Worm (Caenorhabditis elegans) whole organism, midembryonic: ENCODE data around the gene C14C6.2.

Experiments
- T22C8.4 ChIP-seq: fragments of 200-800 bp; sonication (Bioruptor generic); IDR thresholded peaks from 2 replicates; pipeline ENCODE4 v1.3.6; 2022; ENCODE audit warnings: missing genetic modification characterization, missing compliant biosample characterization
- cog-1 ChIP-seq: sonication (generic microtip); optimal IDR thresholded peaks from 2 replicates; lab custom pipeline; 2016; ENCODE audit warnings: missing genetic modification characterization, missing compliant biosample characterization
- flt-1 ChIP-seq: fragments of 200-800 bp; sonication (Bioruptor generic); IDR thresholded peaks from 2 replicates; pipeline ENCODE4 v1.3.6; 2022; ENCODE audit warnings: missing genetic modification characterization, missing compliant biosample characterization
- klf-2 ChIP-seq: fragments of 200-800 bp; sonication (Bioruptor generic); conservative IDR thresholded peaks from 2 replicates; pipeline ENCODE4 v1.3.6; 2022; ENCODE audit warnings: missing genetic modification reagents, missing genetic modification characterization, missing compliant biosample characterization
- med-1 ChIP-seq: sonication (generic microtip); optimal IDR thresholded peaks from 2 replicates; lab custom pipeline; 2017; ENCODE audit warnings: missing genetic modification characterization, mild to moderate bottlenecking, missing compliant biosample characterization, antibody characterized with exemption, missing genetic modification reagents; ENCODE audit not compliant: insufficient read depth
- ref-1 ChIP-seq: fragments of 200-800 bp; sonication (Bioruptor generic); conservative IDR thresholded peaks from 2 replicates; pipeline ENCODE4 v1.3.6; 2022; ENCODE audit warnings: missing genetic modification reagents, missing genetic modification characterization, missing compliant biosample characterization
- tab-1 ChIP-seq: fragments of 200-800 bp; sonication (Bioruptor generic); IDR thresholded peaks from 2 replicates; pipeline ENCODE4 v1.3.6; 2022; ENCODE audit warnings: missing genetic modification characterization, missing compliant biosample characterization
- ztf-23 ChIP-seq: fragments of 200-800 bp; sonication (Bioruptor generic); IDR thresholded peaks from 2 replicates; pipeline ENCODE4 v1.3.6; 2022; ENCODE audit warnings: missing genetic modification reagents, missing genetic modification characterization, missing compliant biosample characterization
- ztf-29 ChIP-seq: fragments of 200-800 bp; sonication (Bioruptor generic); IDR thresholded peaks from 2 replicates; pipeline ENCODE4 v1.3.6; 2022; ENCODE audit warnings: missing genetic modification reagents, missing genetic modification characterization, missing compliant biosample characterization

The C14C6.2 gene

ce11 chrV:539040-539510 is 23.9 kb upstream of the C14C6.2 start, which contains the start of gene nhr-155:
Gene nhr-155, plus strand, starts transcription at chrV:539460.
- TF ChIP-seq med-1 (GFP tag; lab: Kevin White, UChicago) (no peak), cog-1 (tag; lab: Kevin White, UChicago) (no peak), ztf-23 (no peak), tab-1 (GFP tag; lab: Robert Waterston, UW) (no peak), klf-2 (GFP tag; lab: Robert Waterston, UW) (no peak), flt-1 (GFP tag; lab: Robert Waterston, UW) (no peak), ref-1 (GFP tag; lab: Robert Waterston, UW) (no peak), ztf-29 (GFP tag; lab: Robert Waterston, UW) (no peak), T22C8.4 (GFP tag; lab: Robert Waterston, UW) (no peak)

ce11 chrV:541470-541869 is 21.5 kb upstream of the C14C6.2 start:
- TF ChIP-seq ztf-29 (GFP tag; lab: Robert Waterston, UW): no peak
- TF ChIP-seq cog-1 (tag; lab: Kevin White, UChicago): no peak
- no peak for TF ChIP-seq flt-1 (GFP tag; lab: Robert Waterston, UW)
- TF ChIP-seq med-1 (GFP tag; lab: Kevin White, UChicago): no peak
- no peak for TF ChIP-seq ref-1 (GFP tag; lab: Robert Waterston, UW)
- TF ChIP-seq ztf-23: no peak
- TF ChIP-seq T22C8.4 (GFP tag; lab: Robert Waterston, UW): no peak
- TF ChIP-seq klf-2 (GFP tag; lab: Robert Waterston, UW): no peak
- no peak for TF ChIP-seq tab-1 (GFP tag; lab: Robert Waterston, UW)

- TF ChIP-seq T22C8.4 (GFP tag; lab: Robert Waterston, UW) (no peak), cog-1 (tag; lab: Kevin White, UChicago) (no peak), ref-1 (GFP tag; lab: Robert Waterston, UW) (no peak), klf-2 (GFP tag; lab: Robert Waterston, UW) (no peak), tab-1 (GFP tag; lab: Robert Waterston, UW) (no peak), med-1 (GFP tag; lab: Kevin White, UChicago) (no peak)
Observed at ce11 chrV:543169-543568, 19.8 kb upstream of the C14C6.2 start, which contains the start of gene C14C6.3. Gene C14C6.3, plus strand, starts transcription at chrV:543469.

ce11 chrV:547980-548379 is 15.0 kb upstream of the C14C6.2 start, which contains the start of gene C14C6.6:
Gene C14C6.6, minus strand, starts transcription at chrV:548080.
- TF ChIP-seq ztf-29 (GFP tag; lab: Robert Waterston, UW) (no peak), med-1 (GFP tag; lab: Kevin White, UChicago) (no peak), klf-2 (GFP tag; lab: Robert Waterston, UW) (no peak), flt-1 (GFP tag; lab: Robert Waterston, UW) (no peak), cog-1 (tag; lab: Kevin White, UChicago) (no peak)

ce11 chrV:552406-552805 is 10.5 kb upstream of the C14C6.2 start:
- TF ChIP-seq ztf-23 (no peak), cog-1 (tag; lab: Kevin White, UChicago) (no peak), ztf-29 (GFP tag; lab: Robert Waterston, UW) (no peak), med-1 (GFP tag; lab: Kevin White, UChicago) (no peak), ref-1 (GFP tag; lab: Robert Waterston, UW) (no peak), T22C8.4 (GFP tag; lab: Robert Waterston, UW) (no peak), klf-2 (GFP tag; lab: Robert Waterston, UW) (no peak), tab-1 (GFP tag; lab: Robert Waterston, UW) (no peak), flt-1 (GFP tag; lab: Robert Waterston, UW) (no peak)

ce11 chrV:553067-553466 is 9.9 kb upstream of the C14C6.2 start, which contains the start of gene C14C6.8:
Gene C14C6.8, minus strand, starts transcription at chrV:553167.
- TF ChIP-seq tab-1 (GFP tag; lab: Robert Waterston, UW) (no peak), flt-1 (GFP tag; lab: Robert Waterston, UW) (no peak), T22C8.4 (GFP tag; lab: Robert Waterston, UW) (no peak), ref-1 (GFP tag; lab: Robert Waterston, UW) (no peak), ztf-23 (no peak), ztf-29 (GFP tag; lab: Robert Waterston, UW) (no peak), klf-2 (GFP tag; lab: Robert Waterston, UW) (no peak), cog-1 (tag; lab: Kevin White, UChicago) (no peak), med-1 (GFP tag; lab: Kevin White, UChicago) (no peak)

- TF ChIP-seq flt-1 (GFP tag; lab: Robert Waterston, UW): no peak
- TF ChIP-seq med-1 (GFP tag; lab: Kevin White, UChicago): no peak
- no peak for TF ChIP-seq klf-2 (GFP tag; lab: Robert Waterston, UW)
- TF ChIP-seq tab-1 (GFP tag; lab: Robert Waterston, UW): no peak
- no peak for TF ChIP-seq ztf-23
- no peak for TF ChIP-seq cog-1 (tag; lab: Kevin White, UChicago)
Observed at ce11 chrV:556055-556454, 6.9 kb upstream of the C14C6.2 start, which contains the start of gene srx-8. Gene srx-8, minus strand, starts transcription at chrV:556155.

ce11 chrV:559940-560339 is 3.0 kb upstream of the C14C6.2 start, which contains the start of gene srx-7:
Gene srx-7, plus strand, starts transcription at chrV:560195.
- TF ChIP-seq cog-1 (tag; lab: Kevin White, UChicago) (no peak), ztf-23 (no peak), klf-2 (GFP tag; lab: Robert Waterston, UW) (no peak), tab-1 (GFP tag; lab: Robert Waterston, UW) (no peak), med-1 (GFP tag; lab: Kevin White, UChicago) (no peak), ref-1 (GFP tag; lab: Robert Waterston, UW) (no peak), T22C8.4 (GFP tag; lab: Robert Waterston, UW) (no peak), ztf-29 (GFP tag; lab: Robert Waterston, UW) (no peak), flt-1 (GFP tag; lab: Robert Waterston, UW) (no peak)

- TF ChIP-seq ztf-29 (GFP tag; lab: Robert Waterston, UW) (no peak), T22C8.4 (GFP tag; lab: Robert Waterston, UW) (no peak), ztf-23 (no peak), tab-1 (GFP tag; lab: Robert Waterston, UW) (no peak), cog-1 (tag; lab: Kevin White, UChicago) (no peak), klf-2 (GFP tag; lab: Robert Waterston, UW) (no peak), flt-1 (GFP tag; lab: Robert Waterston, UW) (no peak), ref-1 (GFP tag; lab: Robert Waterston, UW) (no peak)
Observed at ce11 chrV:565984-566383, 3.0 kb downstream of the C14C6.2 start, which contains the start of gene sri-73. Gene sri-73, minus strand, starts transcription at chrV:566084.
